Fruit fly (Drosophila melanogaster) whole organism, wandering third instar larva: Measurements from ENCODE around the gene ninaA.

ENCODE experiments used
- Abd-B ChIP-seq: fragments of >200 bp; optimal IDR thresholded peaks from 2 replicates; lab custom pipeline; 2017; ENCODE audit warnings: missing biosample characterization, missing genetic modification characterization
- CG32264 ChIP-seq: fragments of 200-800 bp; sonication (Bioruptor generic); optimal IDR thresholded peaks from 2 replicates; lab custom pipeline; 2016; ENCODE audit warnings: missing biosample characterization, missing genetic modification characterization
- Dfd ChIP-seq: fragments of >200 bp; optimal IDR thresholded peaks from 2 replicates; lab custom pipeline; 2017; ENCODE audit warnings: missing biosample characterization, missing genetic modification characterization
- Dif ChIP-seq: fragments of 200-275, 200-300 bp; sonication (Bioruptor generic); optimal IDR thresholded peaks from 2 replicates; lab custom pipeline; 2018; ENCODE audit warnings: missing biosample characterization, missing genetic modification characterization; ENCODE audit not compliant: partially characterized antibody
- HLH106 ChIP-seq: fragments of 200-800 bp; optimal IDR thresholded peaks from 3 replicates; lab custom pipeline; 2019; ENCODE audit warnings: missing biosample characterization, mild to moderate bottlenecking, missing genetic modification characterization, moderate library complexity
- Hnf4 ChIP-seq: fragments of 200-800 bp; sonication (Bioruptor generic); optimal IDR thresholded peaks from 2 replicates; lab custom pipeline; 2016; ENCODE audit warnings: missing biosample characterization, mild to moderate bottlenecking, missing genetic modification characterization
- Hr83 ChIP-seq: fragments of 200-300 bp; sonication (Bioruptor generic); optimal IDR thresholded peaks from 2 replicates; lab custom pipeline; 2016; ENCODE audit warnings: missing biosample characterization, mild to moderate bottlenecking, missing genetic modification characterization, moderate library complexity; ENCODE audit not compliant: poor library complexity, severe bottlenecking
- Jra ChIP-seq: sonication (Bioruptor generic); optimal IDR thresholded peaks from 2 replicates; lab custom pipeline; 2016; ENCODE audit warnings: missing biosample characterization, missing genetic modification characterization
- Mio ChIP-seq: sonication (Bioruptor generic); optimal IDR thresholded peaks from 2 replicates; lab custom pipeline; 2016; ENCODE audit warnings: missing biosample characterization, missing genetic modification characterization
- Myc ChIP-seq: fragments of >200 bp; optimal IDR thresholded peaks from 2 replicates; lab custom pipeline; 2017
- OdsH ChIP-seq: fragments of 200-800 bp; sonication (Bioruptor generic); optimal IDR thresholded peaks from 2 replicates; lab custom pipeline; 2016; ENCODE audit warnings: missing biosample characterization, mild to moderate bottlenecking, missing genetic modification characterization
- Rel ChIP-seq, 2 experiments: fragments of 200-800 bp; sonication (Bioruptor generic) in 1 of 2; optimal IDR thresholded peaks; 2 replicates in 1 of 2; 3 replicates in 1 of 2; lab custom pipeline; 2016 to 2019; ENCODE audit warnings: mild to moderate bottlenecking in 2 of 2, missing biosample characterization in 2 of 2, missing genetic modification characterization in 2 of 2, moderate library complexity in 1 of 2
- Sp1 ChIP-seq: fragments of 200-800 bp; sonication (Bioruptor generic); optimal IDR thresholded peaks from 3 replicates; lab custom pipeline; 2019; ENCODE audit warnings: missing biosample characterization, mild to moderate bottlenecking, missing genetic modification characterization, moderate library complexity
- Vsx2 ChIP-seq: fragments of 200-300, 225-300 bp; sonication (Bioruptor generic); optimal IDR thresholded peaks from 2 replicates; lab custom pipeline; 2018; ENCODE audit warnings: missing biosample characterization, missing genetic modification characterization; ENCODE audit not compliant: partially characterized antibody
- br ChIP-seq: fragments of 200-800 bp; sonication (Bioruptor generic); optimal IDR thresholded peaks from 2 replicates; lab custom pipeline; 2016; ENCODE audit warnings: missing biosample characterization, missing genetic modification characterization
- dl ChIP-seq, 2 experiments: fragments of 175-275, 200-275 bp in 1 of 2; fragments of 200-275 bp in 1 of 2; sonication (Bioruptor generic); optimal IDR thresholded peaks; lab custom pipeline; 2018; ENCODE audit warnings: mild to moderate bottlenecking in 2 of 2, missing biosample characterization in 2 of 2, missing genetic modification characterization in 2 of 2, moderate library complexity in 2 of 2; ENCODE audit not compliant: partially characterized antibody in 2 of 2, insufficient read depth in 1 of 2
- dmrt93B ChIP-seq: fragments of 200-800 bp; sonication (Bioruptor generic); optimal IDR thresholded peaks from 2 replicates; lab custom pipeline; 2018; ENCODE audit warnings: missing biosample characterization, mild to moderate bottlenecking, missing genetic modification characterization
- dsf ChIP-seq: sonication (Bioruptor generic); optimal IDR thresholded peaks from 2 replicates; lab custom pipeline; 2016; ENCODE audit warnings: missing biosample characterization, missing genetic modification characterization, borderline replicate concordance
- ey ChIP-seq: fragments of 200-800 bp; sonication (Bioruptor generic); optimal IDR thresholded peaks from 2 replicates; lab custom pipeline; 2016; ENCODE audit warnings: missing biosample characterization, missing genetic modification characterization
- foxo ChIP-seq, 2 experiments: fragments of 200-800 bp; sonication (Bioruptor generic); optimal IDR thresholded peaks; 2 replicates in 1 of 2; 3 replicates in 1 of 2; lab custom pipeline; 2016 to 2017; ENCODE audit warnings: missing biosample characterization in 2 of 2, missing genetic modification characterization in 2 of 2
- fru ChIP-seq: fragments of 200-800 bp; sonication (Bioruptor generic); optimal IDR thresholded peaks from 3 replicates; lab custom pipeline; 2016; ENCODE audit warnings: missing biosample characterization, mild to moderate bottlenecking, missing genetic modification characterization
- h ChIP-seq: fragments of 200-800 bp; sonication (Bioruptor generic); optimal IDR thresholded peaks from 3 replicates; lab custom pipeline; 2016; ENCODE audit warnings: missing biosample characterization, mild to moderate bottlenecking, missing genetic modification characterization
- jim ChIP-seq: fragments of 175-275, 200-325 bp; sonication (Bioruptor generic); optimal IDR thresholded peaks from 2 replicates; lab custom pipeline; 2016; ENCODE audit warnings: missing biosample characterization, mild to moderate bottlenecking, missing genetic modification characterization
- lola ChIP-seq: fragments of >200 bp; optimal IDR thresholded peaks from 2 replicates; lab custom pipeline; 2017; ENCODE audit warnings: missing biosample characterization, missing genetic modification characterization
- psq ChIP-seq: fragments of 200-800 bp; sonication (Bioruptor generic); optimal IDR thresholded peaks from 3 replicates; lab custom pipeline; 2017; ENCODE audit warnings: missing biosample characterization, mild to moderate bottlenecking, missing genetic modification characterization, moderate library complexity
- rgr ChIP-seq: fragments of 200-800 bp; sonication (Bioruptor generic); optimal IDR thresholded peaks from 3 replicates; lab custom pipeline; 2016; ENCODE audit warnings: missing biosample characterization, mild to moderate bottlenecking, missing genetic modification characterization
- sv ChIP-seq: fragments of 200-800 bp; sonication (Bioruptor generic); optimal IDR thresholded peaks from 3 replicates; lab custom pipeline; 2016; ENCODE audit warnings: missing biosample characterization, missing genetic modification characterization
- tai ChIP-seq: sonication (Bioruptor generic); optimal IDR thresholded peaks from 2 replicates; lab custom pipeline; 2016; ENCODE audit warnings: missing biosample characterization, missing genetic modification characterization
- woc ChIP-seq: sonication (Bioruptor generic); optimal IDR thresholded peaks from 2 replicates; lab custom pipeline; 2016; ENCODE audit warnings: missing biosample characterization, mild to moderate bottlenecking, missing genetic modification characterization

Gene ninaA

DNA sequence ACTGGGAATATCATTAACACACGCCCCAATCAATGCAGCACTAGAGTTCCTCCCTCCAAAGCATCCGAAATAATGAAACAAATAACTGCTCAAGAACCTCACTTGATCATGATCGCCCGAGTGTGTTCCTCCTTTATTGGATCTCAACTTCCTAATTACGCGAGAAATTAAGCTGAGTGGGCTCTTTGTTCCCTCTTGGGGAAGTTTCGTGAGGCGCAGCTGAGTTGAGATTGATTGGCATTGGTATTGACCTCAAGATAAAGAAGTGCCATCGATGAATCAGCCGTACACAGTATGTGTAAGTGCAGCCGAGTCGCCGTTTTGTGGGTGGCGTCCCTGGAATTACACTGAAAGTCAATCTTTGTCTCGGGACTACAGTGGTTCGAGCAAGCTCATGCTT, 34.2 kb upstream of the ninaA start:
- TF ChIP-seq Rel (GFP tag; optimal IDR thresholded peaks at IDR 0.05; lab: Kevin White, UChicago), result no peak
- peak; percentile 64 for TF ChIP-seq Rel (tag; optimal IDR thresholded peaks at IDR 0.05; lab: Kevin White, UChicago)
- no peak for TF ChIP-seq lola (GFP tag; lab: Kevin White, UChicago)
- TF ChIP-seq Dif, result no peak

DNA sequence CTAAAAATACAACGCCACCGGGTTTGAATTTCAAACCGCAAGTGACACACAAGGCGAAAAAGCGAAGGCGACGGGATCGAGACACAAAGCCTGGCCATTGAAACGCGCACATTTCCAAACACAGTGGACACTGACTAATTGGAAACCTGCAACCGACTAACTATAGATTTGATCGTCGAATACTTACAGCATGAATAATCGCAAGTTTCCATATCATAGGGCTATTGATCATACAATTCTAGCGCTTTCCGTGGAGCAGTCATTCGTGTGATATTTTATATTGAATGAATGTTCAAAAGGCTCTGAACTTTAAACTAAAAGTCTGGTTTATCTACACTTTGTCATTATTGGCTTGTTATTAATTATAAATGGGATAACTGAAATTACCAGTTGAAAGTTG, 33.8 kb upstream of the ninaA start:
- TF ChIP-seq Mio (GFP tag; lab: Kevin White, UChicago) (no peak), jim (no peak), dl (GFP tag; optimal IDR thresholded peaks at IDR 0.05; lab: Kevin White, UChicago; ENCODE audit: insufficient read depth in 1 of 2, partially characterized antibody in 2 of 2) (no peak), Abd-B (GFP tag; lab: Kevin White, UChicago) (no peak), Dfd (GFP tag; lab: Kevin White, UChicago) (no peak), Myc (lab: Kevin White, UChicago) (no peak), br (peak; percentile 7), OdsH (GFP tag; lab: Kevin White, UChicago) (peak; percentile 1), fru (GFP tag; lab: Kevin White, UChicago) (peak; percentile 9), HLH106 (peak; percentile 13), ey (GFP tag; lab: Kevin White, UChicago) (peak; percentile 4), Jra (GFP tag; lab: Kevin White, UChicago) (no peak)

dm6 chr2L:843850-844791, 33.0 kb upstream of the ninaA start:
- TF ChIP-seq h (GFP tag; lab: Kevin White, UChicago), result peak; percentile 2
- no peak for TF ChIP-seq CG32264 (GFP tag; lab: Kevin White, UChicago)
- TF ChIP-seq Vsx2, result no peak

DNA sequence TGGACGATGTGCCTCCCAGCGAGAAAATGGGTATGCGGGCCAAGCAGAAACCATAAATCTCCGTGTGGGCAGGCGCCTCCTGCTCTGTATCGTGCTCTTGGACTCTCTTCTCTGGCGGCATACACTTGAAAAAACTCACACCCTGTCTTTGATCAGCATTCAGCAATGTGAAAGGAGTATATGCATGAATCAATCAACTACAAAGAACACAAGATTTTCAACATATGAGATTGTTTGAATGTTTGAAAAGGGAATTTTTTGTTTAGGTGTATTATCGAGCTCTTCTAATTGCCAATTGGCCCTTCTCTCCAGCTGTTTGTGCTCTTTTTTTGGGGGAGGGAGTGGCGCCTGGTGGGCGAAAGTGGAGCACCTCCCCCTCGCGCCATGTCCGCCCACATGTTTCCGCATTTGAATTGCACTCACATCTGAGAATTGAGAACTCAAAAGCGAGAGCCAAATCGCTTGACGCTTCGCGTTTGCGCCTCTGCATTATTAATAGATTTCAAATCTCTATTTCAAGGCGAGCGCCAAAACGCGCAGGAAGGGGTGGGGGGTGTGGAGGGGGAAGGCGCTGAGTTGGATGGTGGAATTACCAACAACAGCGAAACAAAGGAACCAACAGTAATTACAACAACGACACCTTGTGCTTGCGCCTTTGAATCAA, 31.6 kb upstream of the ninaA start:
- TF ChIP-seq dmrt93B, result peak; percentile 37
- no peak for TF ChIP-seq Jra (GFP tag; lab: Kevin White, UChicago)
- TF ChIP-seq Dfd (GFP tag; lab: Kevin White, UChicago), result no peak
- TF ChIP-seq OdsH (GFP tag; lab: Kevin White, UChicago), result peak; percentile 69
- peak; percentile 79 for TF ChIP-seq sv (GFP tag; lab: Kevin White, UChicago)
- TF ChIP-seq h (GFP tag; lab: Kevin White, UChicago), result peak; percentile 64
- peak; percentile 59 for TF ChIP-seq HLH106
- TF ChIP-seq Sp1 (GFP tag; lab: Kevin White, UChicago), result peak; percentile 46
- TF ChIP-seq fru (GFP tag; lab: Kevin White, UChicago), result peak; percentile 73
- peak; percentile 79 for TF ChIP-seq br
- TF ChIP-seq psq (GFP tag; lab: Kevin White, UChicago), result peak; percentile 53
- TF ChIP-seq CG32264 (GFP tag; lab: Kevin White, UChicago), result peak; percentile 32
- TF ChIP-seq rgr, result peak; percentile 78
- TF ChIP-seq foxo (GFP tag; optimal IDR thresholded peaks at IDR 0.05; lab: Kevin White, UChicago), result peak in 1 of 2 experiments; percentile 70
- TF ChIP-seq ey (GFP tag; lab: Kevin White, UChicago), result peak; percentile 83
- TF ChIP-seq woc (GFP tag; lab: Kevin White, UChicago), result peak; percentile 36
- no peak for TF ChIP-seq Vsx2
- TF ChIP-seq Hnf4, result peak; percentile 64
- no peak for TF ChIP-seq Abd-B (GFP tag; lab: Kevin White, UChicago)

dm6 chr2L:846167-846868, 30.8 kb upstream of the ninaA start:
- TF ChIP-seq br, result peak; percentile 63
- TF ChIP-seq foxo (GFP tag; optimal IDR thresholded peaks at IDR 0.05; lab: Kevin White, UChicago), result peak in 1 of 2 experiments; percentile 57
- TF ChIP-seq Hr83, result no peak
- TF ChIP-seq HLH106, result peak; percentile 30
- no peak for TF ChIP-seq Rel (GFP tag; optimal IDR thresholded peaks at IDR 0.05; lab: Kevin White, UChicago)
- no peak for TF ChIP-seq Rel (tag; optimal IDR thresholded peaks at IDR 0.05; lab: Kevin White, UChicago)
- peak; percentile 30 for TF ChIP-seq h (GFP tag; lab: Kevin White, UChicago)
- no peak for TF ChIP-seq dsf
- TF ChIP-seq fru (GFP tag; lab: Kevin White, UChicago), result peak; percentile 52
- peak; percentile 42 for TF ChIP-seq Hnf4
- peak; percentile 27 for TF ChIP-seq Sp1 (GFP tag; lab: Kevin White, UChicago)
- TF ChIP-seq rgr, result peak; percentile 48
- TF ChIP-seq woc (GFP tag; lab: Kevin White, UChicago), result peak; percentile 23
- TF ChIP-seq psq (GFP tag; lab: Kevin White, UChicago), result peak; percentile 44
- TF ChIP-seq tai (GFP tag; lab: Kevin White, UChicago), result no peak
- TF ChIP-seq ey (GFP tag; lab: Kevin White, UChicago), result peak; percentile 59
- peak; percentile 62 for TF ChIP-seq OdsH (GFP tag; lab: Kevin White, UChicago)
- no peak for TF ChIP-seq Mio (GFP tag; lab: Kevin White, UChicago)
- TF ChIP-seq CG32264 (GFP tag; lab: Kevin White, UChicago), result no peak
- TF ChIP-seq, all 38 proteins: peak for 12
